Worm (Caenorhabditis elegans) whole organism, young adult: ENCODE measurements around the gene H20E11.2.
A peak's percentile ranks its signal among the peaks of the same experiment; 100 is the strongest.

Experiments used
- B0261.1 ChIP-seq: sonication (generic microtip); optimal IDR thresholded peaks from 2 replicates; lab custom pipeline; 2016; ENCODE audit warnings: mild to moderate bottlenecking, missing genetic modification characterization, moderate library complexity, missing compliant biosample characterization
- B0336.3 ChIP-seq: fragments of 200-800 bp; sonication (Bioruptor generic); IDR thresholded peaks from 2 replicates; pipeline ENCODE4 v1.3.6; 2022; ENCODE audit warnings: missing genetic modification characterization, missing compliant biosample characterization
- C06A6.2 ChIP-seq: fragments of 200-800 bp; sonication (Bioruptor generic); conservative IDR thresholded peaks from 2 replicates; pipeline ENCODE4 v1.3.6; 2022; ENCODE audit warnings: missing genetic modification characterization, missing compliant biosample characterization
- D2030.7 ChIP-seq: fragments of 200-800 bp; sonication (Bioruptor generic); IDR thresholded peaks from 2 replicates; pipeline ENCODE4 v1.3.6; 2022; ENCODE audit warnings: missing genetic modification reagents, missing genetic modification characterization, missing compliant biosample characterization
- F37B4.10 ChIP-seq: fragments of 200-800 bp; sonication (Bioruptor generic); IDR thresholded peaks from 2 replicates; pipeline ENCODE4 v1.3.6; 2022; ENCODE audit warnings: missing genetic modification characterization, missing compliant biosample characterization
- F39B2.1 ChIP-seq: fragments of 200-800 bp; sonication (Bioruptor generic); IDR thresholded peaks from 2 replicates; pipeline ENCODE4 v1.3.6; 2022; ENCODE audit warnings: missing genetic modification reagents, missing genetic modification characterization, missing compliant biosample characterization
- F49E8.2 ChIP-seq: sonication (generic microtip); optimal IDR thresholded peaks from 3 replicates; lab custom pipeline; 2017; ENCODE audit warnings: missing genetic modification characterization, mild to moderate bottlenecking, missing compliant biosample characterization, antibody characterized with exemption, moderate library complexity; ENCODE audit not compliant: insufficient read depth
- F57C9.4 ChIP-seq: sonication (generic microtip); optimal IDR thresholded peaks from 2 replicates; lab custom pipeline; 2017; ENCODE audit warnings: mild to moderate bottlenecking, missing genetic modification characterization, missing compliant biosample characterization
- K12H6.12 ChIP-seq: fragments of 200-800 bp; sonication (Bioruptor generic); optimal IDR thresholded peaks from 2 replicates; lab custom pipeline; 2018; ENCODE audit warnings: mild to moderate bottlenecking, missing genetic modification characterization, missing compliant biosample characterization
- T26A5.8 ChIP-seq: sonication (generic microtip); optimal IDR thresholded peaks from 2 replicates; lab custom pipeline; 2016; ENCODE audit warnings: missing genetic modification characterization, missing compliant biosample characterization
- Y67H2A.10 ChIP-seq: fragments of 200-800 bp; sonication (Bioruptor generic); conservative IDR thresholded peaks from 2 replicates; pipeline ENCODE4 v1.3.6; 2022; ENCODE audit warnings: missing genetic modification reagents, missing genetic modification characterization, missing compliant biosample characterization
- Y79H2A.3 ChIP-seq: fragments of 200-800 bp; sonication (Bioruptor generic); conservative IDR thresholded peaks from 2 replicates; pipeline ENCODE4 v1.3.6; 2022; ENCODE audit warnings: missing genetic modification reagents, missing genetic modification characterization, missing compliant biosample characterization
- akir-1 ChIP-seq: fragments of 200-800 bp; sonication (Bioruptor generic); optimal IDR thresholded peaks from 2 replicates; lab custom pipeline; 2018; ENCODE audit warnings: mild to moderate bottlenecking, missing genetic modification characterization, moderate library complexity, missing compliant biosample characterization
- aptf-3 ChIP-seq: fragments of 200-800 bp; sonication (Bioruptor generic); IDR thresholded peaks from 2 replicates; pipeline ENCODE4 v1.3.6; 2022; ENCODE audit warnings: missing genetic modification characterization, missing compliant biosample characterization
- attf-3 ChIP-seq: fragments of 200-800 bp; sonication (Bioruptor generic); conservative IDR thresholded peaks from 2 replicates; pipeline ENCODE4 v1.3.6; 2022; ENCODE audit warnings: missing genetic modification reagents, missing genetic modification characterization, missing compliant biosample characterization
- ccch-3 ChIP-seq: fragments of 200-800 bp; sonication (Bioruptor generic); optimal IDR thresholded peaks from 2 replicates; lab custom pipeline; 2018; ENCODE audit warnings: mild to moderate bottlenecking, missing genetic modification characterization, missing compliant biosample characterization
- cebp-2 ChIP-seq: fragments of 200-800 bp; sonication (Bioruptor generic); IDR thresholded peaks from 2 replicates; pipeline ENCODE4 v1.3.6; 2022; ENCODE audit warnings: missing genetic modification characterization, missing compliant biosample characterization
- ceh-91 ChIP-seq: fragments of 200-800 bp; sonication (Bioruptor generic); IDR thresholded peaks from 2 replicates; pipeline ENCODE4 v1.3.6; 2022; ENCODE audit warnings: missing genetic modification reagents, missing genetic modification characterization, missing compliant biosample characterization
- egl-44 ChIP-seq: fragments of 200-800 bp; sonication (Bioruptor generic); IDR thresholded peaks from 2 replicates; pipeline ENCODE4 v1.3.6; 2022; ENCODE audit warnings: missing genetic modification reagents, missing genetic modification characterization, missing compliant biosample characterization
- hmg-20 ChIP-seq: fragments of 200-800 bp; sonication (Bioruptor generic); IDR thresholded peaks from 2 replicates; pipeline ENCODE4 v1.3.6; 2022; ENCODE audit warnings: missing genetic modification reagents, missing genetic modification characterization, missing compliant biosample characterization
- hrde-1 ChIP-seq: sonication (generic microtip); optimal IDR thresholded peaks from 2 replicates; lab custom pipeline; 2016; ENCODE audit warnings: missing genetic modification characterization, mild to moderate bottlenecking, missing compliant biosample characterization, moderate library complexity, missing genotype, missing genetic modification reagents, borderline replicate concordance
- hsf-1 ChIP-seq: fragments of 200-800 bp; sonication (Bioruptor generic); IDR thresholded peaks from 2 replicates; pipeline ENCODE4 v1.3.6; 2022; ENCODE audit warnings: missing genetic modification reagents, missing genetic modification characterization, missing compliant biosample characterization
- let-607 ChIP-seq, 2 experiments: fragments of 200-800 bp in 1 of 2; sonication (Bioruptor generic) in 1 of 2; sonication (generic microtip) in 1 of 2; optimal IDR thresholded peaks; 2 replicates each; lab custom pipeline; 2016 to 2018; ENCODE audit warnings: mild to moderate bottlenecking in 2 of 2, missing compliant biosample characterization in 2 of 2, missing genetic modification characterization in 2 of 2, moderate library complexity in 2 of 2, missing genotype in 1 of 2
- lin-35 ChIP-seq, 3 experiments: fragments of 150-350 bp in 2 of 3; sonication (generic microtip) in 1 of 3; optimal IDR thresholded peaks; 2 replicates each; lab custom pipeline; 2014 to 2018; ENCODE audit warnings: missing biosample characterization in 3 of 3, missing genetic modification characterization in 3 of 3, missing genetic modification reagents in 3 of 3
- lsl-1 ChIP-seq: fragments of 200-800 bp; sonication (Bioruptor generic); optimal IDR thresholded peaks from 2 replicates; lab custom pipeline; 2018; ENCODE audit warnings: mild to moderate bottlenecking, missing genetic modification characterization, moderate library complexity, missing compliant biosample characterization
- lsy-27 ChIP-seq: sonication (generic microtip); optimal IDR thresholded peaks from 2 replicates; lab custom pipeline; 2017; ENCODE audit warnings: missing genetic modification characterization, mild to moderate bottlenecking, missing compliant biosample characterization, antibody characterized with exemption, missing genotype, borderline replicate concordance; ENCODE audit not compliant: insufficient read depth
- madf-8 ChIP-seq: fragments of 200-800 bp; sonication (Bioruptor generic); conservative IDR thresholded peaks from 2 replicates; pipeline ENCODE4 v1.3.6; 2022; ENCODE audit warnings: missing genetic modification reagents, missing genetic modification characterization, missing compliant biosample characterization
- mel-28 ChIP-seq: sonication (generic microtip); optimal IDR thresholded peaks from 2 replicates; lab custom pipeline; 2016; ENCODE audit warnings: borderline replicate concordance, mild to moderate bottlenecking, missing genetic modification characterization, missing compliant biosample characterization
- mes-4 ChIP-seq: sonication (generic microtip); optimal IDR thresholded peaks from 2 replicates; lab custom pipeline; 2016; ENCODE audit warnings: missing genotype, missing genetic modification characterization, missing compliant biosample characterization
- nhr-120 ChIP-seq: fragments of 200-800 bp; sonication (Bioruptor generic); IDR thresholded peaks from 2 replicates; pipeline ENCODE4 v1.3.6; 2022; ENCODE audit warnings: missing genetic modification characterization, missing compliant biosample characterization
- nhr-179 ChIP-seq: sonication (generic microtip); optimal IDR thresholded peaks from 2 replicates; lab custom pipeline; 2016; ENCODE audit warnings: mild to moderate bottlenecking, missing genetic modification characterization, missing compliant biosample characterization
- nhr-80 ChIP-seq: sonication (generic microtip); optimal IDR thresholded peaks from 2 replicates; lab custom pipeline; 2016; ENCODE audit warnings: missing genetic modification characterization, missing compliant biosample characterization
- pbrm-1 ChIP-seq: fragments of 200-800 bp; sonication (Bioruptor generic); IDR thresholded peaks from 2 replicates; pipeline ENCODE4 v1.3.6; 2022; ENCODE audit warnings: missing genetic modification reagents, missing genetic modification characterization, missing compliant biosample characterization
- pha-4 ChIP-seq: fragments of 150-350 bp; sonication (generic microtip); optimal IDR thresholded peaks from 2 replicates; lab custom pipeline; 2014; ENCODE audit warnings: missing biosample characterization, missing genetic modification reagents, missing genetic modification characterization
- rcor-1 ChIP-seq: fragments of 200-800 bp; sonication (Bioruptor generic); IDR thresholded peaks from 2 replicates; pipeline ENCODE4 v1.3.6; 2022; ENCODE audit warnings: missing genetic modification reagents, missing genetic modification characterization, missing compliant biosample characterization
- rec-8 ChIP-seq, 2 experiments: sonication (generic microtip); optimal IDR thresholded peaks; 2 replicates each; lab custom pipeline; 2016; ENCODE audit warnings: mild to moderate bottlenecking in 2 of 2, missing genetic modification characterization in 2 of 2, missing genetic modification reagents in 2 of 2, missing genotype in 2 of 2, missing biosample characterization in 1 of 2, missing compliant biosample characterization in 1 of 2, moderate library complexity in 1 of 2
- snpc-3.4 ChIP-seq: sonication (generic microtip); optimal IDR thresholded peaks from 2 replicates; lab custom pipeline; 2017; ENCODE audit warnings: missing genetic modification characterization, mild to moderate bottlenecking, missing compliant biosample characterization, antibody characterized with exemption, moderate library complexity, missing genotype, missing genetic modification reagents
- snpc-4 ChIP-seq, 5 experiments: fragments of 150-350 bp in 1 of 5; sonication (generic microtip) in 4 of 5; optimal IDR thresholded peaks; 2 replicates each; lab custom pipeline; 2014 to 2018; ENCODE audit warnings: missing genetic modification characterization in 5 of 5, missing biosample characterization in 3 of 5, antibody characterized with exemption in 2 of 5, mild to moderate bottlenecking in 2 of 5, missing compliant biosample characterization in 2 of 5, missing genotype in 2 of 5, moderate library complexity in 2 of 5, missing genetic modification reagents in 1 of 5
- somi-1 ChIP-seq: fragments of 200-800 bp; sonication (Bioruptor generic); optimal IDR thresholded peaks from 2 replicates; lab custom pipeline; 2018; ENCODE audit warnings: mild to moderate bottlenecking, missing genetic modification characterization, missing compliant biosample characterization
- sptf-2 ChIP-seq: fragments of 200-800 bp; sonication (Bioruptor generic); optimal IDR thresholded peaks from 2 replicates; lab custom pipeline; 2018; ENCODE audit warnings: mild to moderate bottlenecking, missing genetic modification characterization, missing compliant biosample characterization
- tbx-9 ChIP-seq: sonication (generic microtip); optimal IDR thresholded peaks from 2 replicates; lab custom pipeline; 2016; ENCODE audit warnings: borderline replicate concordance, missing genetic modification characterization, inconsistent platforms, missing compliant biosample characterization
- tlf-1 ChIP-seq: fragments of 200-800 bp; sonication (Bioruptor generic); optimal IDR thresholded peaks from 2 replicates; lab custom pipeline; 2018; ENCODE audit warnings: mild to moderate bottlenecking, missing genetic modification characterization, missing compliant biosample characterization
- unc-62 ChIP-seq: fragments of 150-350 bp; optimal IDR thresholded peaks from 2 replicates; lab custom pipeline; 2014; ENCODE audit warnings: missing biosample characterization, missing genetic modification reagents, missing genetic modification characterization
- ztf-18 ChIP-seq: sonication (generic microtip); optimal IDR thresholded peaks from 2 replicates; lab custom pipeline; 2016; ENCODE audit warnings: missing genotype, mild to moderate bottlenecking, missing genetic modification characterization, missing compliant biosample characterization
- ztf-6 ChIP-seq: fragments of 200-800 bp; sonication (Bioruptor generic); IDR thresholded peaks from 2 replicates; pipeline ENCODE4 v1.3.6; 2022; ENCODE audit warnings: missing genetic modification reagents, missing genetic modification characterization, missing compliant biosample characterization

Gene H20E11.2

DNA sequence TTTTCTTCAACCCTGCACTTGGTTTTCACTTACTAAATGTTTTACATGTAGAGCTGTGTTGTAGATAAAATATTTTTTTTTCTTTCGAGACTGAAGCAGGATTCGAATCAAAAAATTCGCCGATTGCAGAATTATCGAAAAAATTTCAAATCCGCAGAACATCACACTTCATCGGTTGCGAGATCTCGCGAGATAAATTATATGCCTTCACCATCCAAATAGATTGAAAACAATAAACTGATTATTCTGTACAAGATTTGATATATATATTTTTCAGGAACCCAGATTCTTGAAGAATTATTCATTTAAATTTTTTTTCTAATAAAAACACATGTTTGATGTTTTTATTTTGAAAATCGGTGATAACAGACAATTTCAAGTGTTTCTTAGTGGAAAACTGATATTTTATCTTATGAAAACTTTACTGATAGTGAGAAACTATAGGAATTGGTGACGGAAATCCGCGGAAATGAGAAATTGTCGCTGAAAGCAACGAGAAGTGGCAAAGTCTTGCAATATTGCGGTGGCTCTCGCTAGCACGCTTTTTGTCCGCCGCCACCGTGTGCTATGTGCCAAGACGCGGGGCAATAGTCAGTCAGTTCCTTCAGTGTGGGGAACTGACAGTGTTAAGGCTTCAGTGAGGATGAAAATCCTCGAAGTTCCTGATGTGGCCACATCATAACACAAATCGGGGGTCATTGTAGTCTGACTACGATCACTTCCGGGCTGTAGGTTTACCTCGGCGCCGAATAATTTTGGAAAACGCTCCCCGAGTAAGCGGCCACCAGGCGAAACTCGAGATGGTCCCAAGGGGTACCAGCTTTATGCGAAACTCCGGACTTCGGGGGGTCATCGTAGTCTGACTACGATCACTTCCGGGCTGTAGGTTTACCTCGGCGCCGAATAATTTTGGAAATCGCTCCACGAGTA, 34.9 kb upstream of the H20E11.2 start (continued):
- TF ChIP-seq ztf-18 (no peak), Y67H2A.10 (GFP tag; lab: Robert Waterston, UW) (no peak), sptf-2 (no peak), egl-44 (GFP tag; lab: Robert Waterston, UW) (no peak), aptf-3 (GFP tag; lab: Robert Waterston, UW) (no peak), rcor-1 (peak; percentile 29; the same call in 1 of the 2 replicates), ztf-6 (no peak), F39B2.1 (GFP tag; lab: Robert Waterston, UW) (no peak), D2030.7 (GFP tag; lab: Robert Waterston, UW) (no peak), rec-8 (tag; optimal IDR thresholded peaks at IDR 0.05; lab: Kevin White, UChicago) (no peak), akir-1 (GFP tag; lab: Kevin White, UChicago) (no peak), K12H6.12 (tag; lab: Kevin White, UChicago) (no peak), ccch-3 (GFP tag; lab: Kevin White, UChicago) (no peak), mel-28 (tag; lab: Kevin White, UChicago) (no peak), cebp-2 (peak; percentile 53; the same call in 1 of the 2 replicates), B0261.1 (tag; lab: Kevin White, UChicago) (no peak), pbrm-1 (0 out of 2 replicates have a peak, but pooled peaks have one; percentile 46), pha-4 (tag; lab: Kevin White, UChicago) (no peak), nhr-179 (tag; lab: Kevin White, UChicago) (no peak), tbx-9 (no peak), lin-35 (GFP tag; optimal IDR thresholded peaks at IDR 0.05; lab: Kevin White, UChicago) (peak in 1 of 3 experiments; percentile 42), hrde-1 (tag; lab: Kevin White, UChicago) (no peak), snpc-4 (GFP tag; optimal IDR thresholded peaks at IDR 0.05; lab: Kevin White, UChicago) (peak; percentile 84), snpc-4 (tag; optimal IDR thresholded peaks at IDR 0.05; lab: Kevin White, UChicago) (peak; percentile 88 to 96 (median 94)), nhr-120 (GFP tag; lab: Robert Waterston, UW) (no peak), B0336.3 (GFP tag; lab: Robert Waterston, UW) (0 out of 2 replicates have a peak, but pooled peaks have one; percentile 12), F37B4.10 (GFP tag; lab: Robert Waterston, UW) (no peak), lsl-1 (peak; percentile 50), mes-4 (tag; lab: Kevin White, UChicago) (no peak), lsy-27 (tag; lab: Kevin White, UChicago) (no peak), nhr-80 (tag; lab: Kevin White, UChicago) (no peak), attf-3 (no peak), ceh-91 (GFP tag; lab: Robert Waterston, UW) (no peak), C06A6.2 (GFP tag; lab: Robert Waterston, UW) (no peak), tlf-1 (GFP tag; lab: Kevin White, UChicago) (no peak), hsf-1 (GFP tag; lab: Robert Waterston, UW) (0 out of 2 replicates have a peak, but pooled peaks have one; percentile 34), T26A5.8 (no peak), hmg-20 (GFP tag; lab: Robert Waterston, UW) (no peak), let-607 (tag; optimal IDR thresholded peaks at IDR 0.05; lab: Kevin White, UChicago) (peak; percentile 2 to 59), snpc-3.4 (peak; percentile 75), Y79H2A.3 (no peak), somi-1 (GFP tag; lab: Kevin White, UChicago) (no peak), unc-62 (GFP tag; lab: Kevin White, UChicago) (no peak), madf-8 (GFP tag; lab: Robert Waterston, UW) (no peak), F49E8.2 (tag; lab: Kevin White, UChicago) (peak; percentile 76), F57C9.4 (no peak)
